Fruit fly (Drosophila melanogaster) whole organism, prepupa: ENCODE results near the gene CG34242.

ENCODE experiments used
- CG15336 ChIP-seq: fragments of 200-800 bp; sonication (Bioruptor generic); IDR thresholded peaks from 2 replicates; pipeline ENCODE4 v1.3.6; 2022; ENCODE audit warnings: missing biosample characterization, missing genetic modification characterization
- CG7368 ChIP-seq: fragments of 200-800 bp; sonication (Bioruptor generic); optimal IDR thresholded peaks from 3 replicates; lab custom pipeline; 2016; ENCODE audit warnings: missing biosample characterization, missing genetic modification characterization
- Ets96B ChIP-seq: fragments of 200-800 bp; optimal IDR thresholded peaks from 2 replicates; lab custom pipeline; 2019; ENCODE audit warnings: missing biosample characterization, mild to moderate bottlenecking, missing genetic modification characterization, moderate library complexity
- Lpt ChIP-seq: fragments of 200-800 bp; sonication (Bioruptor generic); optimal IDR thresholded peaks from 3 replicates; lab custom pipeline; 2016; ENCODE audit warnings: missing biosample characterization, missing genetic modification characterization
- Sox102F ChIP-seq: fragments of 200-800 bp; sonication (Bioruptor generic); optimal IDR thresholded peaks from 2 replicates; lab custom pipeline; 2016; ENCODE audit warnings: missing biosample characterization, mild to moderate bottlenecking, missing genetic modification characterization

DNA sequence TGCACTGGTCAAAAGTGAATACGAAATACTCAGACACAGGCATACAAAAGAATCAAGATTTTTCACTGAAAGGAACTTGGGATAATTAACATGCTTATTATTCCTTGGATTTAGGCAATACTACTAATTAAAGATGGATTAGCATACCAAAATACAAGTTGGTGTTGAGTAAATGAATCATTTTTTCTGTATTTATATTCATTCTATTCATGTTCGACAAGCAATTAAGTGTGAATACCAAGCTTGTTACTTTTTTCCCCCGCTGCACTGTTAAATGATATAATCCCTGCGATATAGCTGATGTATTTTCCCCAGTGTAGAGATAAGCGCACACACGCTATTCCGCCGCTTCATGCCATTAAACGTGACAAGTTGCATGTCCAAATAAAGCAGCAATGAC is 23.9 kb downstream of the CG34242 start:
- TF ChIP-seq CG15336 (GFP tag; lab: Robert Waterston, UW): no peak
- no peak for TF ChIP-seq Lpt (GFP tag; lab: Kevin White, UChicago)
- TF ChIP-seq Ets96B (tag; lab: Kevin White, UChicago): peak; percentile 69
- peak; percentile 80 for TF ChIP-seq Sox102F
- TF ChIP-seq CG7368 (GFP tag; lab: Kevin White, UChicago): peak; percentile 51
